Fruit fly (Drosophila melanogaster) whole organism, embryonic: ENCODE results near the gene CG14636.

Experiments used
- BEAF-32 ChIP-seq: fragments of 200-800 bp; sonication (Bioruptor generic); optimal IDR thresholded peaks from 3 replicates; lab custom pipeline; 2017; ENCODE audit warnings: missing biosample characterization, missing genetic modification characterization, mild to moderate bottlenecking, moderate library complexity, missing genetic modification reagents
- CG11723 ChIP-seq: fragments of 200-800 bp; sonication (Bioruptor generic); optimal IDR thresholded peaks from 2 replicates; lab custom pipeline; 2017; ENCODE audit warnings: missing biosample characterization, mild to moderate bottlenecking, missing genetic modification characterization
- CG13287 ChIP-seq: fragments of 200-800 bp; sonication (Bioruptor generic); IDR thresholded peaks from 2 replicates; pipeline ENCODE4 v1.3.6; 2022; ENCODE audit warnings: missing biosample characterization, missing genetic modification characterization; ENCODE audit not compliant: partially characterized antibody
- CG13424 ChIP-seq: fragments of 200-800 bp; sonication (Bioruptor generic); optimal IDR thresholded peaks from 2 replicates; lab custom pipeline; 2019; ENCODE audit warnings: missing biosample characterization, mild to moderate bottlenecking, missing genetic modification characterization, moderate library complexity
- CG14667 ChIP-seq: fragments of 200-800 bp; sonication (Bioruptor generic); IDR thresholded peaks from 2 replicates; pipeline ENCODE4 v1.3.6; 2022; ENCODE audit warnings: missing biosample characterization, missing genetic modification characterization
- CG14710 ChIP-seq: fragments of 200-800 bp; sonication (Bioruptor generic); optimal IDR thresholded peaks from 3 replicates; lab custom pipeline; 2019; ENCODE audit warnings: missing biosample characterization, mild to moderate bottlenecking, missing genetic modification characterization, moderate library complexity
- CG1603 ChIP-seq: fragments of 200-800 bp; sonication (Bioruptor generic); optimal IDR thresholded peaks from 2 replicates; lab custom pipeline; 2019; ENCODE audit warnings: missing biosample characterization, mild to moderate bottlenecking, missing genetic modification characterization, moderate library complexity
- CG16813 ChIP-seq: fragments of 200-800 bp; sonication (Bioruptor generic); IDR thresholded peaks from 3 replicates; pipeline ENCODE4 v1.3.6; 2022; ENCODE audit warnings: missing biosample characterization, missing genetic modification characterization; ENCODE audit not compliant: partially characterized antibody
- CG16815 ChIP-seq: fragments of 200-800 bp; sonication (Bioruptor generic); optimal IDR thresholded peaks from 3 replicates; lab custom pipeline; 2017; ENCODE audit warnings: missing biosample characterization, mild to moderate bottlenecking, missing genetic modification characterization
- CG17612 ChIP-seq: fragments of 200-800 bp; sonication (Bioruptor generic); IDR thresholded peaks from 2 replicates; pipeline ENCODE4 v1.3.6; 2022; ENCODE audit warnings: missing biosample characterization, missing genetic modification characterization
- CG1792 ChIP-seq: fragments of 200-800 bp; sonication (Bioruptor generic); optimal IDR thresholded peaks from 2 replicates; lab custom pipeline; 2016; ENCODE audit warnings: missing biosample characterization, missing genetic modification characterization
- CG2116 ChIP-seq: fragments of 200-800 bp; sonication (Bioruptor generic); optimal IDR thresholded peaks from 3 replicates; lab custom pipeline; 2018; ENCODE audit warnings: missing biosample characterization, mild to moderate bottlenecking, missing genetic modification characterization
- CG2199 ChIP-seq: fragments of 200-800 bp; sonication (Bioruptor generic); IDR thresholded peaks from 3 replicates; pipeline ENCODE4 v1.3.6; 2022; ENCODE audit warnings: missing biosample characterization, missing genetic modification characterization
- CG30020 ChIP-seq: fragments of 200-800 bp; optimal IDR thresholded peaks from 2 replicates; lab custom pipeline; 2019; ENCODE audit warnings: missing biosample characterization, mild to moderate bottlenecking, missing genetic modification characterization, moderate library complexity
- CG31388 ChIP-seq: fragments of 200-800 bp; sonication (Bioruptor generic); optimal IDR thresholded peaks from 2 replicates; lab custom pipeline; 2016; ENCODE audit warnings: missing biosample characterization, missing genetic modification characterization
- CG42726 ChIP-seq: fragments of 200-800 bp; sonication (Bioruptor generic); IDR thresholded peaks from 2 replicates; pipeline ENCODE4 v1.3.6; 2022; ENCODE audit warnings: missing biosample characterization, missing genetic modification characterization; ENCODE audit not compliant: partially characterized antibody
- CG4424 ChIP-seq: fragments of 200-800 bp; sonication (Bioruptor generic); optimal IDR thresholded peaks from 3 replicates; lab custom pipeline; 2016; ENCODE audit warnings: missing biosample characterization, missing genetic modification characterization
- CG4820 ChIP-seq: fragments of 200-800 bp; sonication (Bioruptor generic); optimal IDR thresholded peaks from 3 replicates; lab custom pipeline; 2016; ENCODE audit warnings: missing biosample characterization, missing genetic modification characterization
- CG6689 ChIP-seq: fragments of 200-800 bp; sonication (Bioruptor generic); IDR thresholded peaks from 2 replicates; pipeline ENCODE4 v1.3.6; 2022; ENCODE audit warnings: missing biosample characterization, missing genetic modification characterization
- CG7839 ChIP-seq: fragments of 200-800 bp; sonication (Bioruptor generic); optimal IDR thresholded peaks from 3 replicates; lab custom pipeline; 2018; ENCODE audit warnings: missing biosample characterization, mild to moderate bottlenecking, missing genetic modification characterization, moderate library complexity
- CG9215 ChIP-seq: fragments of 200-800 bp; sonication (Bioruptor generic); IDR thresholded peaks from 2 replicates; pipeline ENCODE4 v1.3.6; 2022; ENCODE audit warnings: missing biosample characterization, missing genetic modification characterization
- CoRest ChIP-seq: fragments of 200-800 bp; sonication (Bioruptor generic); optimal IDR thresholded peaks from 3 replicates; lab custom pipeline; 2018; ENCODE audit warnings: missing biosample characterization, mild to moderate bottlenecking, missing genetic modification characterization, moderate library complexity
- Dll ChIP-seq: fragments of 200-800 bp; sonication (Bioruptor generic); IDR thresholded peaks from 4 replicates; pipeline ENCODE4 v1.3.6; 2022; ENCODE audit warnings: missing biosample characterization, missing genetic modification characterization; ENCODE audit not compliant: partially characterized antibody
- Dref ChIP-seq: fragments of 200-800 bp; sonication (Bioruptor generic); IDR thresholded peaks from 2 replicates; pipeline ENCODE4 v1.3.6; 2022; ENCODE audit warnings: missing biosample characterization, missing genetic modification characterization
- Ets65A ChIP-seq: fragments of 200-800 bp; sonication (Bioruptor generic); peaks from one replicate; lab custom pipeline; 2016; ENCODE audit warnings: missing biosample characterization, missing genetic modification characterization
- Fer3 ChIP-seq: fragments of 200-800 bp; sonication (Bioruptor generic); optimal IDR thresholded peaks from 2 replicates; lab custom pipeline; 2018; ENCODE audit warnings: missing biosample characterization, mild to moderate bottlenecking, missing genetic modification characterization, moderate library complexity
- H2.0 ChIP-seq: fragments of 200-800 bp; sonication (Bioruptor generic); IDR thresholded peaks from 2 replicates; pipeline ENCODE4 v1.3.6; 2022; ENCODE audit warnings: missing biosample characterization, missing genetic modification characterization
- MBD-R2 ChIP-seq: fragments of 200-800 bp; sonication (Bioruptor generic); IDR thresholded peaks from 2 replicates; pipeline ENCODE4 v1.3.6; 2022; ENCODE audit warnings: missing biosample characterization, missing genetic modification characterization
- Opbp ChIP-seq: fragments of 200-800 bp; sonication (Bioruptor generic); IDR thresholded peaks from 3 replicates; pipeline ENCODE4 v1.3.6; 2022; ENCODE audit warnings: missing biosample characterization, missing genetic modification characterization; ENCODE audit not compliant: partially characterized antibody
- Rfx ChIP-seq: fragments of 200-800 bp; sonication (Bioruptor generic); IDR thresholded peaks from 2 replicates; pipeline ENCODE4 v1.3.6; 2022; ENCODE audit warnings: missing biosample characterization, missing genetic modification characterization
- Scr ChIP-seq: fragments of 200-800 bp; sonication (Bioruptor generic); IDR thresholded peaks from 2 replicates; pipeline ENCODE4 v1.3.6; 2022; ENCODE audit warnings: missing biosample characterization, missing genetic modification characterization; ENCODE audit not compliant: partially characterized antibody
- Sry-δ ChIP-seq: fragments of 200-800 bp; sonication (Bioruptor generic); optimal IDR thresholded peaks from 2 replicates; lab custom pipeline; 2016; ENCODE audit warnings: missing biosample characterization, missing genetic modification characterization
- amos ChIP-seq: fragments of 200-800 bp; sonication (Bioruptor generic); IDR thresholded peaks from 2 replicates; pipeline ENCODE4 v1.3.6; 2022; ENCODE audit warnings: missing biosample characterization, missing genetic modification characterization; ENCODE audit not compliant: partially characterized antibody
- ap ChIP-seq: fragments of 200-800 bp; sonication (Bioruptor generic); IDR thresholded peaks from 2 replicates; pipeline ENCODE4 v1.3.6; 2022; ENCODE audit warnings: missing biosample characterization, missing genetic modification characterization
- bbx ChIP-seq: fragments of 200-800 bp; sonication (Bioruptor generic); IDR thresholded peaks from 2 replicates; pipeline ENCODE4 v1.3.6; 2022; ENCODE audit warnings: missing biosample characterization, missing genetic modification characterization; ENCODE audit not compliant: partially characterized antibody
- ci ChIP-seq: fragments of 200-800 bp; sonication (Bioruptor generic); IDR thresholded peaks from 3 replicates; pipeline ENCODE4 v1.3.6; 2022; ENCODE audit warnings: missing biosample characterization, missing genetic modification characterization
- dmrt99B ChIP-seq: fragments of 200-800 bp; sonication (Bioruptor generic); optimal IDR thresholded peaks from 2 replicates; lab custom pipeline; 2018; ENCODE audit warnings: missing biosample characterization, mild to moderate bottlenecking, missing genetic modification characterization, moderate library complexity
- inv ChIP-seq: fragments of 200-800 bp; sonication (Bioruptor generic); IDR thresholded peaks from 2 replicates; pipeline ENCODE4 v1.3.6; 2022; ENCODE audit warnings: missing biosample characterization, missing genetic modification characterization; ENCODE audit not compliant: partially characterized antibody
- lola ChIP-seq, 3 experiments: fragments of >200 bp in 2 of 3; fragments of 200-800 bp in 1 of 3; sonication (Bioruptor generic) in 1 of 3; optimal IDR thresholded peaks; 2 replicates each; lab custom pipeline; 2017 to 2019; ENCODE audit warnings: missing biosample characterization in 3 of 3, missing genetic modification characterization in 3 of 3, mild to moderate bottlenecking in 1 of 3, moderate library complexity in 1 of 3
- maf-S ChIP-seq: fragments of 200-800 bp; sonication (Bioruptor generic); optimal IDR thresholded peaks from 2 replicates; lab custom pipeline; 2016; ENCODE audit warnings: missing biosample characterization, missing genetic modification characterization
- nmo ChIP-seq: fragments of 200-800 bp; sonication (Bioruptor generic); optimal IDR thresholded peaks from 2 replicates; lab custom pipeline; 2018; ENCODE audit warnings: missing biosample characterization, mild to moderate bottlenecking, missing genetic modification characterization, moderate library complexity
- prd ChIP-seq, 3 experiments: fragments of >200 bp in 2 of 3; fragments of 200-800 bp in 1 of 3; sonication (Bioruptor generic) in 1 of 3; optimal IDR thresholded peaks in 2 of 3; IDR thresholded peaks in 1 of 3; 2 replicates in 2 of 3; 3 replicates in 1 of 3; pipeline versions ENCODE4 v1.3.6 to Lab custom; 2017 to 2022; ENCODE audit warnings: missing biosample characterization in 1 of 3, missing genetic modification characterization in 1 of 3
- row ChIP-seq: fragments of 200-800 bp; sonication (Bioruptor generic); IDR thresholded peaks from 3 replicates; pipeline ENCODE4 v1.3.6; 2022; ENCODE audit warnings: missing biosample characterization, missing genetic modification characterization
- sens ChIP-seq: fragments of 200-800 bp; sonication (Bioruptor generic); peaks from one replicate; lab custom pipeline; 2016; ENCODE audit warnings: missing biosample characterization, missing genetic modification characterization
- vnd ChIP-seq: fragments of 200-800 bp; sonication (Bioruptor generic); IDR thresholded peaks from 3 replicates; pipeline ENCODE4 v1.3.6; 2022; ENCODE audit warnings: missing biosample characterization, missing genetic modification characterization; ENCODE audit not compliant: partially characterized antibody

CG14636 gene

dm6 chr3R:4232139-4233017, 17.3 kb upstream of the CG14636 start, which contains the start of gene CG14641:
Gene CG14641 (minus strand): TSS chr3R:4232342.
- TF ChIP-seq row (GFP tag; lab: Robert Waterston, UW) (peak; percentile 65), CG17612 (GFP tag; lab: Robert Waterston, UW) (no peak), MBD-R2 (GFP tag; lab: Robert Waterston, UW) (peak; percentile 37), CG2116 (GFP tag; lab: Kevin White, UChicago) (peak; percentile 31), ap (GFP tag; lab: Robert Waterston, UW) (0 out of 2 replicates have a peak, but pooled peaks have one; percentile 11), CG4820 (GFP tag; lab: Kevin White, UChicago) (no peak), vnd (GFP tag; lab: Robert Waterston, UW) (peak; percentile 38; the same call in 1 of the 3 replicates), CG11723 (GFP tag; lab: Kevin White, UChicago) (peak; percentile 64), CG1603 (tag; lab: Kevin White, UChicago) (peak; percentile 74), lola (GFP tag; optimal IDR thresholded peaks at IDR 0.05; lab: Kevin White, UChicago) (peak in 2 of 3 experiments; percentile 26 to 97), maf-S (GFP tag; lab: Kevin White, UChicago) (no peak), CG9215 (GFP tag; lab: Robert Waterston, UW) (0 out of 2 replicates have a peak, but pooled peaks have one; percentile 19), inv (GFP tag; lab: Robert Waterston, UW) (no peak), CG14667 (GFP tag; lab: Robert Waterston, UW) (peak; percentile 29; the same call in 1 of the 2 replicates), CG16813 (peak; percentile 64), BEAF-32 (GFP tag; lab: Kevin White, UChicago) (peak; percentile 66), CG42726 (peak; percentile 60), Dll (GFP tag; lab: Robert Waterston, UW) (peak; percentile 48; the same call in 3 of the 4 replicates), CG13424 (no peak), CG1792 (GFP tag; lab: Kevin White, UChicago) (no peak), Fer3 (tag; lab: Kevin White, UChicago) (no peak), nmo (GFP tag; lab: Kevin White, UChicago) (peak; percentile 27), Ets65A (GFP tag; lab: Kevin White, UChicago) (peak; percentile 82), bbx (GFP tag; lab: Robert Waterston, UW) (peak; percentile 49), CoRest (tag; lab: Kevin White, UChicago) (peak; percentile 42), CG6689 (GFP tag; lab: Robert Waterston, UW) (peak; percentile 17; the same call in 1 of the 2 replicates), Opbp (peak; percentile 54; the same call in 2 of the 3 replicates), amos (peak; percentile 73), prd (optimal IDR thresholded peaks at IDR 0.05; lab: Kevin White, UChicago) (no peak), prd (GFP tag; IDR thresholded peaks at IDR 0.05; lab: Robert Waterston, UW) (peak; percentile 32; the same call in 1 of the 3 replicates), CG2199 (0 out of 3 replicates have a peak, but pooled peaks have one; percentile 24), ci (no peak), CG13287 (peak; percentile 8; the same call in 1 of the 2 replicates), Rfx (GFP tag; lab: Robert Waterston, UW) (peak; percentile 23; the same call in 1 of the 2 replicates), CG14710 (tag; lab: Kevin White, UChicago) (peak; percentile 23), H2.0 (no peak), CG31388 (GFP tag; lab: Kevin White, UChicago) (no peak), Dref (GFP tag; lab: Robert Waterston, UW) (peak; percentile 83), dmrt99B (tag; lab: Kevin White, UChicago) (no peak), CG16815 (GFP tag; lab: Kevin White, UChicago) (peak; percentile 22), CG7839 (tag; lab: Kevin White, UChicago) (peak; percentile 7), CG30020 (tag; lab: Kevin White, UChicago) (peak; percentile 95), CG4424 (GFP tag; lab: Kevin White, UChicago) (peak; percentile 16), sens (peak; percentile 56), Sry-δ (GFP tag; lab: Kevin White, UChicago) (peak; percentile 73), Scr (GFP tag; lab: Robert Waterston, UW) (peak; percentile 44)
